Worm (Caenorhabditis elegans) whole organism, midembryonic: ENCODE measurements around the gene str-130.

ENCODE experiments used
- T22C8.4 ChIP-seq: fragments of 200-800 bp; sonication (Bioruptor generic); IDR thresholded peaks from 2 replicates; pipeline ENCODE4 v1.3.6; 2022; ENCODE audit warnings: missing genetic modification characterization, missing compliant biosample characterization
- cog-1 ChIP-seq: sonication (generic microtip); optimal IDR thresholded peaks from 2 replicates; lab custom pipeline; 2016; ENCODE audit warnings: missing genetic modification characterization, missing compliant biosample characterization
- flt-1 ChIP-seq: fragments of 200-800 bp; sonication (Bioruptor generic); IDR thresholded peaks from 2 replicates; pipeline ENCODE4 v1.3.6; 2022; ENCODE audit warnings: missing genetic modification characterization, missing compliant biosample characterization
- klf-2 ChIP-seq: fragments of 200-800 bp; sonication (Bioruptor generic); conservative IDR thresholded peaks from 2 replicates; pipeline ENCODE4 v1.3.6; 2022; ENCODE audit warnings: missing genetic modification reagents, missing genetic modification characterization, missing compliant biosample characterization
- med-1 ChIP-seq: sonication (generic microtip); optimal IDR thresholded peaks from 2 replicates; lab custom pipeline; 2017; ENCODE audit warnings: missing genetic modification characterization, mild to moderate bottlenecking, missing compliant biosample characterization, antibody characterized with exemption, missing genetic modification reagents; ENCODE audit not compliant: insufficient read depth
- ref-1 ChIP-seq: fragments of 200-800 bp; sonication (Bioruptor generic); conservative IDR thresholded peaks from 2 replicates; pipeline ENCODE4 v1.3.6; 2022; ENCODE audit warnings: missing genetic modification reagents, missing genetic modification characterization, missing compliant biosample characterization
- ztf-29 ChIP-seq: fragments of 200-800 bp; sonication (Bioruptor generic); IDR thresholded peaks from 2 replicates; pipeline ENCODE4 v1.3.6; 2022; ENCODE audit warnings: missing genetic modification reagents, missing genetic modification characterization, missing compliant biosample characterization

ce11 chrV:8058359-8058758, 32.1 kb downstream of the str-130 start, which contains the start of gene str-138:
- TF ChIP-seq cog-1 (tag; lab: Kevin White, UChicago) (no peak), ref-1 (GFP tag; lab: Robert Waterston, UW) (no peak), med-1 (GFP tag; lab: Kevin White, UChicago) (no peak), flt-1 (GFP tag; lab: Robert Waterston, UW) (no peak), ztf-29 (GFP tag; lab: Robert Waterston, UW) (no peak), T22C8.4 (no peak), klf-2 (no peak)
